Fruit fly (Drosophila melanogaster): ENCODE data around the gene Sfp24Ba.

Gene Sfp24Ba

dm6 chr2L:3712949-3713416, 44.6 kb upstream of the Sfp24Ba start, which contains the start of the genes CG31955 and CG2818 (continued):
- TF ChIP-seq B-H1 (GFP tag; IDR thresholded peaks at IDR 0.05) (no peak), CG8388 (GFP tag; optimal IDR thresholded peaks at IDR 0.05) (no peak), eyg (GFP tag; optimal IDR thresholded peaks at IDR 0.05) (no peak), sima (GFP tag; optimal IDR thresholded peaks at IDR 0.05) (no peak), CG5180 (GFP tag; optimal IDR thresholded peaks at IDR 0.05) (no peak), Hr78 (GFP tag; optimal IDR thresholded peaks at IDR 0.05) (no peak), CG8478 (optimal IDR thresholded peaks at IDR 0.05) (no peak), CG1832 (GFP tag; optimal IDR thresholded peaks at IDR 0.05) (no peak), grn (GFP tag; optimal IDR thresholded peaks at IDR 0.05) (no peak), trem (tag; optimal IDR thresholded peaks at IDR 0.05) (peak; percentile 28), az2 (GFP tag; optimal IDR thresholded peaks at IDR 0.05) (peak; percentile 1), pita (GFP tag; optimal IDR thresholded peaks at IDR 0.05) (no peak), lola (GFP tag; optimal IDR thresholded peaks at IDR 0.05) (no peak), CG16863 (GFP tag; optimal IDR thresholded peaks at IDR 0.05) (no peak), ab (GFP tag; optimal IDR thresholded peaks at IDR 0.05) (no peak), CG9609 (GFP tag; optimal IDR thresholded peaks at IDR 0.05) (no peak), CHES-1-like (GFP tag; optimal IDR thresholded peaks at IDR 0.05) (no peak), MBD-R2 (GFP tag; IDR thresholded peaks at IDR 0.05) (peak; percentile 45; the same call in 1 of the 2 replicates), gcm (GFP tag; optimal IDR thresholded peaks at IDR 0.05) (no peak), schlank (tag; optimal IDR thresholded peaks at IDR 0.05) (no peak), bcd (GFP tag; optimal IDR thresholded peaks at IDR 0.05) (no peak), NK7.1 (GFP tag; optimal IDR thresholded peaks at IDR 0.05) (no peak), lilli (GFP tag; optimal IDR thresholded peaks at IDR 0.05) (peak; percentile 75), CG14860 (GFP tag; IDR thresholded peaks at IDR 0.05; ENCODE audit: partially characterized antibody) (peak; percentile 21; the same call in 1 of the 3 replicates), CG2199 (GFP tag; IDR thresholded peaks at IDR 0.05) (no peak), Ssrp (tag; optimal IDR thresholded peaks at IDR 0.05) (no peak), CG34422 (GFP tag; IDR thresholded peaks at IDR 0.05) (no peak), corto (GFP tag; optimal IDR thresholded peaks at IDR 0.05) (no peak), Dp (GFP tag; optimal IDR thresholded peaks at IDR 0.05) (peak; percentile 59), CkIIα-i1 (GFP tag; IDR thresholded peaks at IDR 0.05) (no peak), unc-4 (GFP tag; IDR thresholded peaks at IDR 0.05; ENCODE audit: partially characterized antibody) (peak; percentile 77), CG10462 (GFP tag; optimal IDR thresholded peaks at IDR 0.05) (no peak), Opbp (GFP tag; IDR thresholded peaks at IDR 0.05; ENCODE audit: partially characterized antibody) (peak; percentile 64; the same call in 1 of the 3 replicates), CG12391 (tag; optimal IDR thresholded peaks at IDR 0.05) (peak; percentile 18), gce (GFP tag; IDR thresholded peaks at IDR 0.05) (no peak), CG17385 (GFP tag; optimal IDR thresholded peaks at IDR 0.05) (no peak), bbx (GFP tag; IDR thresholded peaks at IDR 0.05; ENCODE audit: partially characterized antibody) (peak; percentile 38; the same call in 1 of the 2 replicates), CG1529 (GFP tag; optimal IDR thresholded peaks at IDR 0.05) (no peak), CG13624 (GFP tag; optimal IDR thresholded peaks at IDR 0.05) (peak; percentile 6), CG4617 (GFP tag; optimal IDR thresholded peaks at IDR 0.05; ENCODE audit: borderline replicate concordance) (peak; percentile 37), Kr (GFP tag; optimal IDR thresholded peaks at IDR 0.05) (no peak), cato (GFP tag; optimal IDR thresholded peaks at IDR 0.05; ENCODE audit: borderline replicate concordance) (no peak), Myb (GFP tag; optimal IDR thresholded peaks at IDR 0.05) (peak; percentile 55), CG3726 (GFP tag; IDR thresholded peaks at IDR 0.05) (no peak), sob (GFP tag; IDR thresholded peaks at IDR 0.05) (no peak), sens-2 (GFP tag; IDR thresholded peaks at IDR 0.05) (no peak), oc (tag; optimal IDR thresholded peaks at IDR 0.05) (no peak), cas (GFP tag; IDR thresholded peaks at IDR 0.05) (no peak), dysf (GFP tag; IDR thresholded peaks at IDR 0.05) (no peak), CG6689 (GFP tag; IDR thresholded peaks at IDR 0.05) (no peak), CG17829 (tag; optimal IDR thresholded peaks at IDR 0.05) (peak; percentile 49)
